Fruit fly (Drosophila melanogaster) whole organism, wandering third instar larva: ENCODE data around the gene CG2124.

Experiments used
- Abd-B ChIP-seq: fragments of >200 bp; optimal IDR thresholded peaks from 2 replicates; lab custom pipeline; 2017; ENCODE audit warnings: missing biosample characterization, missing genetic modification characterization
- CG32264 ChIP-seq: fragments of 200-800 bp; sonication (Bioruptor generic); optimal IDR thresholded peaks from 2 replicates; lab custom pipeline; 2016; ENCODE audit warnings: missing biosample characterization, missing genetic modification characterization
- CrebA ChIP-seq: fragments of 200-800 bp; sonication (Bioruptor generic); optimal IDR thresholded peaks from 2 replicates; lab custom pipeline; 2016; ENCODE audit warnings: missing biosample characterization, mild to moderate bottlenecking, missing genetic modification characterization, borderline replicate concordance
- Dfd ChIP-seq: fragments of >200 bp; optimal IDR thresholded peaks from 2 replicates; lab custom pipeline; 2017; ENCODE audit warnings: missing biosample characterization, missing genetic modification characterization
- Hnf4 ChIP-seq: fragments of 200-800 bp; sonication (Bioruptor generic); optimal IDR thresholded peaks from 2 replicates; lab custom pipeline; 2016; ENCODE audit warnings: missing biosample characterization, mild to moderate bottlenecking, missing genetic modification characterization
- Jra ChIP-seq: sonication (Bioruptor generic); optimal IDR thresholded peaks from 2 replicates; lab custom pipeline; 2016; ENCODE audit warnings: missing biosample characterization, missing genetic modification characterization
- Sp1 ChIP-seq: fragments of 200-800 bp; sonication (Bioruptor generic); optimal IDR thresholded peaks from 3 replicates; lab custom pipeline; 2019; ENCODE audit warnings: missing biosample characterization, mild to moderate bottlenecking, missing genetic modification characterization, moderate library complexity
- br ChIP-seq: fragments of 200-800 bp; sonication (Bioruptor generic); optimal IDR thresholded peaks from 2 replicates; lab custom pipeline; 2016; ENCODE audit warnings: missing biosample characterization, missing genetic modification characterization
- dmrt93B ChIP-seq: fragments of 200-800 bp; sonication (Bioruptor generic); optimal IDR thresholded peaks from 2 replicates; lab custom pipeline; 2018; ENCODE audit warnings: missing biosample characterization, mild to moderate bottlenecking, missing genetic modification characterization
- fru ChIP-seq: fragments of 200-800 bp; sonication (Bioruptor generic); optimal IDR thresholded peaks from 3 replicates; lab custom pipeline; 2016; ENCODE audit warnings: missing biosample characterization, mild to moderate bottlenecking, missing genetic modification characterization
- pan ChIP-seq: fragments of >200 bp; optimal IDR thresholded peaks from 2 replicates; lab custom pipeline; 2017

The CG2124 gene

dm6 chrX:10628874-10629273 lies 33.0 kb downstream of the CG2124 start (continued):
- TF ChIP-seq pan (no peak), Hnf4 (no peak), fru (GFP tag; lab: Kevin White, UChicago) (peak; percentile 61), Sp1 (GFP tag; lab: Kevin White, UChicago) (peak; percentile 35)

dm6 chrX:10642233-10642751 lies 46.4 kb downstream of the CG2124 start:
- TF ChIP-seq CrebA (GFP tag; lab: Kevin White, UChicago) (no peak), br (GFP tag; lab: Kevin White, UChicago) (no peak), Dfd (GFP tag; lab: Kevin White, UChicago) (no peak), Abd-B (GFP tag; lab: Kevin White, UChicago) (no peak), Jra (no peak), dmrt93B (GFP tag; lab: Kevin White, UChicago) (no peak), CG32264 (GFP tag; lab: Kevin White, UChicago) (no peak)
- TF ChIP-seq, all 38 proteins: peak for 0
